Fruit fly (Drosophila melanogaster): ENCODE data around the gene CG10750.

dm6 chr2L:19327828-19328227 is 27.8 kb downstream of the CG10750 start:
- no peak for TF ChIP-seq pan (optimal IDR thresholded peaks at IDR 0.05)
- TF ChIP-seq psq (GFP tag; optimal IDR thresholded peaks at IDR 0.05) = no peak
- TF ChIP-seq HLH106 (tag; optimal IDR thresholded peaks at IDR 0.05) = peak; percentile 21
- TF ChIP-seq Jra (GFP tag; optimal IDR thresholded peaks at IDR 0.05) = no peak
- TF ChIP-seq Dif (GFP tag; optimal IDR thresholded peaks at IDR 0.05; ENCODE audit: partially characterized antibody) = no peak
- no peak for TF ChIP-seq dl (GFP tag; optimal IDR thresholded peaks at IDR 0.05; ENCODE audit: insufficient read depth in 1 of 2, partially characterized antibody in 2 of 2)
- TF ChIP-seq tai (GFP tag; optimal IDR thresholded peaks at IDR 0.05) = no peak
- peak; percentile 4 for TF ChIP-seq fru (GFP tag; optimal IDR thresholded peaks at IDR 0.05)
- no peak for TF ChIP-seq foxo (GFP tag; optimal IDR thresholded peaks at IDR 0.05)
- no peak for TF ChIP-seq usp (GFP tag; optimal IDR thresholded peaks at IDR 0.05)

All from whole organism, wandering third instar larva.